Fruit fly (Drosophila melanogaster) whole organism, embryonic: ENCODE measurements around the gene usp.

Experiments
- Ada2b ChIP-seq: fragments of 200-800 bp; sonication (Bioruptor generic); IDR thresholded peaks from 2 replicates; pipeline ENCODE4 v1.3.6; 2022; ENCODE audit warnings: missing biosample characterization, missing genetic modification characterization
- BEAF-32 ChIP-seq: fragments of 200-800 bp; sonication (Bioruptor generic); optimal IDR thresholded peaks from 3 replicates; lab custom pipeline; 2017; ENCODE audit warnings: missing biosample characterization, missing genetic modification characterization, mild to moderate bottlenecking, moderate library complexity, missing genetic modification reagents
- CG10979 ChIP-seq: fragments of 200-800 bp; sonication (Bioruptor generic); optimal IDR thresholded peaks from 2 replicates; lab custom pipeline; 2018; ENCODE audit warnings: missing biosample characterization, mild to moderate bottlenecking, missing genetic modification characterization, moderate library complexity
- CG11504 ChIP-seq: fragments of 200-800 bp; sonication (Bioruptor generic); optimal IDR thresholded peaks from 3 replicates; lab custom pipeline; 2019; ENCODE audit warnings: missing biosample characterization, mild to moderate bottlenecking, missing genetic modification characterization, moderate library complexity
- CG12219 ChIP-seq: fragments of 200-800 bp; sonication (Bioruptor generic); optimal IDR thresholded peaks from 3 replicates; lab custom pipeline; 2018; ENCODE audit warnings: missing biosample characterization, mild to moderate bottlenecking, missing genetic modification characterization
- CG14441 ChIP-seq: fragments of 200-800 bp; sonication (Bioruptor generic); IDR thresholded peaks from 2 replicates; pipeline ENCODE4 v1.3.6; 2022; ENCODE audit warnings: missing biosample characterization, missing genetic modification characterization
- CG1529 ChIP-seq: fragments of 200-800 bp; sonication (Bioruptor generic); optimal IDR thresholded peaks from 3 replicates; lab custom pipeline; 2018; ENCODE audit warnings: missing biosample characterization, missing genetic modification characterization
- CG16779 ChIP-seq: fragments of 200-800 bp; sonication (Bioruptor generic); IDR thresholded peaks from 2 replicates; pipeline ENCODE4 v1.3.6; 2022; ENCODE audit warnings: missing biosample characterization, missing genetic modification characterization
- CG17186 ChIP-seq: fragments of 200-800 bp; sonication (Bioruptor generic); optimal IDR thresholded peaks from 3 replicates; lab custom pipeline; 2017; ENCODE audit warnings: missing biosample characterization, missing genetic modification reagents, missing genetic modification characterization
- CG17359 ChIP-seq: fragments of 200-800 bp; sonication (Bioruptor generic); optimal IDR thresholded peaks from 3 replicates; lab custom pipeline; 2018; ENCODE audit warnings: missing biosample characterization, mild to moderate bottlenecking, missing genetic modification characterization, moderate library complexity
- CG17568 ChIP-seq: fragments of 200-800 bp; sonication (Bioruptor generic); optimal IDR thresholded peaks from 2 replicates; lab custom pipeline; 2018; ENCODE audit warnings: missing biosample characterization, mild to moderate bottlenecking, missing genetic modification characterization, moderate library complexity
- CG18599 ChIP-seq: fragments of 200-800 bp; sonication (Bioruptor generic); optimal IDR thresholded peaks from 3 replicates; lab custom pipeline; 2017; ENCODE audit warnings: missing biosample characterization, missing genetic modification characterization, mild to moderate bottlenecking, moderate library complexity, missing genetic modification reagents
- CG2129 ChIP-seq: fragments of 200-800 bp; sonication (Bioruptor generic); IDR thresholded peaks from 2 replicates; pipeline ENCODE4 v1.3.6; 2022; ENCODE audit warnings: missing biosample characterization, missing genetic modification characterization; ENCODE audit not compliant: partially characterized antibody
- CG34224 ChIP-seq: fragments of 200-800 bp; sonication (Bioruptor generic); IDR thresholded peaks from 3 replicates; pipeline ENCODE4 v1.3.6; 2022; ENCODE audit warnings: missing biosample characterization, missing genetic modification characterization; ENCODE audit not compliant: partially characterized antibody
- CG42726 ChIP-seq: fragments of 200-800 bp; sonication (Bioruptor generic); IDR thresholded peaks from 2 replicates; pipeline ENCODE4 v1.3.6; 2022; ENCODE audit warnings: missing biosample characterization, missing genetic modification characterization; ENCODE audit not compliant: partially characterized antibody
- CG7745 ChIP-seq: fragments of 200-800 bp; sonication (Bioruptor generic); optimal IDR thresholded peaks from 2 replicates; lab custom pipeline; 2018; ENCODE audit warnings: missing biosample characterization, mild to moderate bottlenecking, missing genetic modification characterization, moderate library complexity
- CG7839 ChIP-seq: fragments of 200-800 bp; sonication (Bioruptor generic); optimal IDR thresholded peaks from 3 replicates; lab custom pipeline; 2018; ENCODE audit warnings: missing biosample characterization, mild to moderate bottlenecking, missing genetic modification characterization, moderate library complexity
- CG8089 ChIP-seq: fragments of 200-800 bp; sonication (Bioruptor generic); optimal IDR thresholded peaks from 3 replicates; lab custom pipeline; 2016; ENCODE audit warnings: missing biosample characterization, missing genetic modification characterization
- CG8924 ChIP-seq: fragments of 200-800 bp; optimal IDR thresholded peaks from 3 replicates; lab custom pipeline; 2019; ENCODE audit warnings: missing biosample characterization, mild to moderate bottlenecking, missing genetic modification characterization, moderate library complexity
- CG9932 ChIP-seq: fragments of 200-800 bp; sonication (Bioruptor generic); IDR thresholded peaks from 2 replicates; pipeline ENCODE4 v1.3.6; 2022; ENCODE audit warnings: missing biosample characterization, missing genetic modification characterization
- Chrac-16 ChIP-seq: fragments of 200-800 bp; sonication (Bioruptor generic); optimal IDR thresholded peaks from 3 replicates; lab custom pipeline; 2016; ENCODE audit warnings: missing biosample characterization, missing genetic modification characterization
- CkIIα-i1 ChIP-seq: fragments of 200-800 bp; sonication (Bioruptor generic); IDR thresholded peaks from 2 replicates; pipeline ENCODE4 v1.3.6; 2022; ENCODE audit warnings: missing biosample characterization, missing genetic modification characterization
- Oli ChIP-seq: fragments of 200-800 bp; sonication (Bioruptor generic); optimal IDR thresholded peaks from 2 replicates; lab custom pipeline; 2018; ENCODE audit warnings: missing biosample characterization, mild to moderate bottlenecking, missing genetic modification characterization, moderate library complexity
- Ptx1 ChIP-seq: fragments of 200-800 bp; sonication (Bioruptor generic); IDR thresholded peaks from 2 replicates; pipeline ENCODE4 v1.3.6; 2022; ENCODE audit warnings: missing biosample characterization, missing genetic modification characterization
- Rx ChIP-seq: fragments of 200-800 bp; sonication (Bioruptor generic); IDR thresholded peaks from 2 replicates; pipeline ENCODE4 v1.3.6; 2022; ENCODE audit warnings: missing biosample characterization, missing genetic modification characterization
- Sry-δ ChIP-seq: fragments of 200-800 bp; sonication (Bioruptor generic); optimal IDR thresholded peaks from 2 replicates; lab custom pipeline; 2016; ENCODE audit warnings: missing biosample characterization, missing genetic modification characterization
- ato ChIP-seq: fragments of 200-800 bp; sonication (Bioruptor generic); IDR thresholded peaks from 2 replicates; pipeline ENCODE4 v1.3.6; 2022; ENCODE audit warnings: missing biosample characterization, missing genetic modification characterization; ENCODE audit not compliant: partially characterized antibody
- bab2 ChIP-seq: fragments of 200-800 bp; sonication (Bioruptor generic); optimal IDR thresholded peaks from 2 replicates; lab custom pipeline; 2016; ENCODE audit warnings: missing biosample characterization, missing genetic modification characterization
- bbx ChIP-seq: fragments of 200-800 bp; sonication (Bioruptor generic); IDR thresholded peaks from 2 replicates; pipeline ENCODE4 v1.3.6; 2022; ENCODE audit warnings: missing biosample characterization, missing genetic modification characterization; ENCODE audit not compliant: partially characterized antibody
- cas ChIP-seq: fragments of 200-800 bp; sonication (Bioruptor generic); IDR thresholded peaks from 2 replicates; pipeline ENCODE4 v1.3.6; 2022; ENCODE audit warnings: missing biosample characterization, missing genetic modification characterization
- chinmo ChIP-seq: fragments of 200-800 bp; sonication (Bioruptor generic); IDR thresholded peaks from 4 replicates; pipeline ENCODE4 v1.3.6; 2022; ENCODE audit warnings: missing biosample characterization, missing genetic modification characterization; ENCODE audit not compliant: partially characterized antibody
- dm ChIP-seq: fragments of 200-800 bp; sonication (Bioruptor generic); optimal IDR thresholded peaks from 3 replicates; lab custom pipeline; 2016; ENCODE audit warnings: missing biosample characterization, missing genetic modification characterization
- dpn ChIP-seq, 2 experiments: fragments of 200-800 bp; sonication (Bioruptor generic); optimal IDR thresholded peaks; 3 replicates each; lab custom pipeline; 2016; ENCODE audit warnings: missing biosample characterization in 2 of 2, missing genetic modification characterization in 2 of 2
- dysf ChIP-seq: fragments of 200-800 bp; sonication (Bioruptor generic); IDR thresholded peaks from 3 replicates; pipeline ENCODE4 v1.3.6; 2022; ENCODE audit warnings: missing biosample characterization, missing genetic modification characterization
- emc ChIP-seq: fragments of 200-800 bp; sonication (Bioruptor generic); optimal IDR thresholded peaks from 2 replicates; lab custom pipeline; 2016; ENCODE audit warnings: missing biosample characterization, missing genetic modification characterization
- ems ChIP-seq: fragments of 200-800 bp; sonication (Bioruptor generic); optimal IDR thresholded peaks from 3 replicates; lab custom pipeline; 2016; ENCODE audit warnings: missing biosample characterization, missing genetic modification characterization
- fd3F ChIP-seq: fragments of 200-800 bp; sonication (Bioruptor generic); optimal IDR thresholded peaks from 2 replicates; lab custom pipeline; 2018; ENCODE audit warnings: missing biosample characterization, mild to moderate bottlenecking, missing genetic modification characterization, moderate library complexity
- fru ChIP-seq: fragments of >200 bp; optimal IDR thresholded peaks from 2 replicates; lab custom pipeline; 2017
- gcm ChIP-seq: fragments of 200-800 bp; sonication (Bioruptor generic); optimal IDR thresholded peaks from 2 replicates; lab custom pipeline; 2019; ENCODE audit warnings: missing biosample characterization, mild to moderate bottlenecking, missing genetic modification characterization, moderate library complexity
- gfzf ChIP-seq: fragments of 200-800 bp; sonication (Bioruptor generic); optimal IDR thresholded peaks from 2 replicates; lab custom pipeline; 2016; ENCODE audit warnings: missing biosample characterization, mild to moderate bottlenecking, missing genetic modification characterization, moderate library complexity
- jumu ChIP-seq: fragments of 200-800 bp; sonication (Bioruptor generic); optimal IDR thresholded peaks from 3 replicates; lab custom pipeline; 2016; ENCODE audit warnings: missing biosample characterization, missing genetic modification characterization
- nau ChIP-seq: fragments of 200-800 bp; sonication (Bioruptor generic); optimal IDR thresholded peaks from 3 replicates; lab custom pipeline; 2017; ENCODE audit warnings: missing biosample characterization, mild to moderate bottlenecking, missing genetic modification characterization, missing genetic modification reagents
- pan ChIP-seq, 4 experiments: fragments of >200 bp in 3 of 4; fragments of 200-800 bp in 1 of 4; sonication (Bioruptor generic) in 1 of 4; optimal IDR thresholded peaks in 3 of 4; IDR thresholded peaks in 1 of 4; 2 replicates each; pipeline versions ENCODE4 v1.3.6 to Lab custom; 2017 to 2022; ENCODE audit warnings: missing biosample characterization in 2 of 4, missing genetic modification characterization in 2 of 4, mixed read lengths in 1 of 4
- phol ChIP-seq: fragments of 200-800 bp; sonication (Bioruptor generic); optimal IDR thresholded peaks from 3 replicates; lab custom pipeline; 2018; ENCODE audit warnings: missing biosample characterization, mild to moderate bottlenecking, missing genetic modification characterization, moderate library complexity
- ranshi ChIP-seq: fragments of 200-800 bp; sonication (Bioruptor generic); IDR thresholded peaks from 2 replicates; pipeline ENCODE4 v1.3.6; 2022; ENCODE audit warnings: missing biosample characterization, missing genetic modification characterization
- sens ChIP-seq: fragments of 200-800 bp; sonication (Bioruptor generic); peaks from one replicate; lab custom pipeline; 2016; ENCODE audit warnings: missing biosample characterization, missing genetic modification characterization
- sim ChIP-seq: fragments of 200-800 bp; sonication (Bioruptor generic); IDR thresholded peaks from 2 replicates; pipeline ENCODE4 v1.3.6; 2022; ENCODE audit warnings: missing biosample characterization, missing genetic modification characterization
- slou ChIP-seq: fragments of 200-800 bp; sonication (Bioruptor generic); optimal IDR thresholded peaks from 3 replicates; lab custom pipeline; 2016; ENCODE audit warnings: missing biosample characterization, missing genetic modification characterization
- tin ChIP-seq: fragments of 200-800 bp; sonication (Bioruptor generic); optimal IDR thresholded peaks from 3 replicates; lab custom pipeline; 2016; ENCODE audit warnings: missing biosample characterization, missing genetic modification characterization

The usp gene

dm6 chrX:2080367-2080927, 38.3 kb upstream of the usp start, which contains the start of the genes CG16903 and Unc-76 (continued):
- TF ChIP-seq CG10979 (peak; percentile 18), pan (optimal IDR thresholded peaks at IDR 0.05; lab: Kevin White, UChicago) (no peak), pan (GFP tag; optimal IDR thresholded peaks at IDR 0.05 in 1 of 2, IDR thresholded peaks at IDR 0.05 in 1 of 2) (no peak), slou (no peak), ems (GFP tag; lab: Kevin White, UChicago) (no peak), CG17186 (GFP tag; lab: Kevin White, UChicago) (peak; percentile 28), BEAF-32 (GFP tag; lab: Kevin White, UChicago) (peak; percentile 65), dysf (GFP tag; lab: Robert Waterston, UW) (no peak), CG34224 (no peak), CG8924 (tag; lab: Kevin White, UChicago) (peak; percentile 78), CG8089 (GFP tag; lab: Kevin White, UChicago) (no peak), CG1529 (GFP tag; lab: Kevin White, UChicago) (no peak), Sry-δ (GFP tag; lab: Kevin White, UChicago) (peak; percentile 77), emc (GFP tag; lab: Kevin White, UChicago) (no peak), CG16779 (GFP tag; lab: Robert Waterston, UW) (no peak), ato (GFP tag; lab: Robert Waterston, UW) (no peak), bbx (GFP tag; lab: Robert Waterston, UW) (peak; percentile 29; the same call in 1 of the 2 replicates), sim (GFP tag; lab: Robert Waterston, UW) (no peak), CG7839 (tag; lab: Kevin White, UChicago) (peak; percentile 20), gcm (GFP tag; lab: Kevin White, UChicago) (peak; percentile 45), dm (GFP tag; lab: Kevin White, UChicago) (peak; percentile 60), Chrac-16 (no peak), CG17568 (GFP tag; lab: Kevin White, UChicago) (no peak), fru (lab: Kevin White, UChicago) (no peak), CG12219 (GFP tag; lab: Kevin White, UChicago) (peak; percentile 32), cas (GFP tag; lab: Robert Waterston, UW) (no peak), CG11504 (tag; lab: Kevin White, UChicago) (peak; percentile 57), dpn (GFP tag; optimal IDR thresholded peaks at IDR 0.05; lab: Kevin White, UChicago) (peak; percentile 7 to 35), nau (GFP tag; lab: Kevin White, UChicago) (peak; percentile 38), ranshi (GFP tag; lab: Robert Waterston, UW) (no peak), CG7745 (tag; lab: Kevin White, UChicago) (no peak), Ptx1 (GFP tag; lab: Robert Waterston, UW) (no peak), fd3F (GFP tag; lab: Kevin White, UChicago) (no peak), Ada2b (GFP tag; lab: Robert Waterston, UW) (no peak), Oli (no peak), CG2129 (GFP tag; lab: Robert Waterston, UW) (no peak), CG17359 (tag; lab: Kevin White, UChicago) (peak; percentile 29), phol (tag; lab: Kevin White, UChicago) (peak; percentile 71), gfzf (GFP tag; lab: Kevin White, UChicago) (peak; percentile 100), CG18599 (GFP tag; lab: Kevin White, UChicago) (peak; percentile 53), tin (GFP tag; lab: Kevin White, UChicago) (no peak), bab2 (GFP tag; lab: Kevin White, UChicago) (peak; percentile 2), jumu (GFP tag; lab: Kevin White, UChicago) (peak; percentile 14), sens (GFP tag; lab: Kevin White, UChicago) (peak; percentile 82), chinmo (GFP tag; lab: Robert Waterston, UW) (peak; percentile 70; the same call in 1 of the 4 replicates), CkIIα-i1 (no peak), CG14441 (GFP tag; lab: Robert Waterston, UW) (no peak), CG9932 (GFP tag; lab: Robert Waterston, UW) (peak; percentile 37; the same call in 1 of the 2 replicates), CG42726 (GFP tag; lab: Robert Waterston, UW) (peak; percentile 70), Rx (GFP tag; lab: Robert Waterston, UW) (no peak)
